Fruit fly (Drosophila melanogaster) whole organism, embryonic: ENCODE results near the gene CG14036.

ENCODE experiments used
- Awh ChIP-seq: fragments of 200-800 bp; sonication (Bioruptor generic); IDR thresholded peaks from 2 replicates; pipeline ENCODE4, ENCODE4 v1.3.6; 2022; ENCODE audit warnings: missing biosample characterization, missing genetic modification characterization
- CG10979 ChIP-seq: fragments of 200-800 bp; sonication (Bioruptor generic); optimal IDR thresholded peaks from 2 replicates; lab custom pipeline; 2018; ENCODE audit warnings: missing biosample characterization, mild to moderate bottlenecking, missing genetic modification characterization, moderate library complexity
- CG12659 ChIP-seq: fragments of 200-800 bp; sonication (Bioruptor generic); optimal IDR thresholded peaks from 3 replicates; lab custom pipeline; 2017; ENCODE audit warnings: mild to moderate bottlenecking, missing biosample characterization, missing genetic modification reagents, missing genetic modification characterization
- CG14710 ChIP-seq: fragments of 200-800 bp; sonication (Bioruptor generic); optimal IDR thresholded peaks from 3 replicates; lab custom pipeline; 2019; ENCODE audit warnings: missing biosample characterization, mild to moderate bottlenecking, missing genetic modification characterization, moderate library complexity
- CG15601 ChIP-seq: fragments of 200-800 bp; sonication (Bioruptor generic); optimal IDR thresholded peaks from 3 replicates; lab custom pipeline; 2019; ENCODE audit warnings: missing biosample characterization, mild to moderate bottlenecking, missing genetic modification characterization, moderate library complexity
- CG17612 ChIP-seq: fragments of 200-800 bp; sonication (Bioruptor generic); IDR thresholded peaks from 2 replicates; pipeline ENCODE4 v1.3.6; 2022; ENCODE audit warnings: missing biosample characterization, missing genetic modification characterization
- CG17912 ChIP-seq: fragments of 200-800 bp; sonication (Bioruptor generic); optimal IDR thresholded peaks from 2 replicates; lab custom pipeline; 2018; ENCODE audit warnings: missing biosample characterization, mild to moderate bottlenecking, missing genetic modification characterization
- CG18599 ChIP-seq: fragments of 200-800 bp; sonication (Bioruptor generic); optimal IDR thresholded peaks from 3 replicates; lab custom pipeline; 2017; ENCODE audit warnings: missing biosample characterization, missing genetic modification characterization, mild to moderate bottlenecking, moderate library complexity, missing genetic modification reagents
- CG31224 ChIP-seq: fragments of 200-800 bp; sonication (Bioruptor generic); IDR thresholded peaks from 2 replicates; pipeline ENCODE4 v1.3.6; 2022; ENCODE audit warnings: missing biosample characterization, missing genetic modification characterization
- CG4328 ChIP-seq: fragments of 200-800 bp; sonication (Bioruptor generic); optimal IDR thresholded peaks from 3 replicates; lab custom pipeline; 2017; ENCODE audit warnings: missing biosample characterization, missing genetic modification reagents, missing genetic modification characterization
- CG4404 ChIP-seq: fragments of 200-800 bp; sonication (Bioruptor generic); IDR thresholded peaks from 2 replicates; pipeline ENCODE4 v1.3.6; 2022; ENCODE audit warnings: missing biosample characterization, missing genetic modification characterization
- CG4730 ChIP-seq: fragments of 200-800 bp; sonication (Bioruptor generic); IDR thresholded peaks from 2 replicates; pipeline ENCODE4 v1.3.6; 2022; ENCODE audit warnings: missing biosample characterization, missing genetic modification characterization
- CG4854 ChIP-seq: fragments of 200-800 bp; sonication (Bioruptor generic); optimal IDR thresholded peaks from 2 replicates; lab custom pipeline; 2016; ENCODE audit warnings: missing biosample characterization, missing genetic modification characterization, inconsistent platforms
- CG7372 ChIP-seq: fragments of 200-800 bp; sonication (Bioruptor generic); IDR thresholded peaks from 2 replicates; pipeline ENCODE4 v1.3.6; 2022; ENCODE audit warnings: missing biosample characterization, missing genetic modification characterization
- CG7556 ChIP-seq: fragments of 200-800 bp; sonication (Bioruptor generic); optimal IDR thresholded peaks from 2 replicates; lab custom pipeline; 2017; ENCODE audit warnings: missing biosample characterization, mild to moderate bottlenecking, missing genetic modification characterization
- CG7963 ChIP-seq: fragments of 200-800 bp; sonication (Bioruptor generic); IDR thresholded peaks from 3 replicates; pipeline ENCODE4 v1.3.6; 2022; ENCODE audit warnings: missing biosample characterization, missing genetic modification characterization; ENCODE audit not compliant: partially characterized antibody
- CG8290 ChIP-seq, 3 experiments: fragments of 200-800 bp; sonication (Bioruptor generic); optimal IDR thresholded peaks; 2 replicates each; lab custom pipeline; 2016 to 2019; ENCODE audit warnings: missing biosample characterization in 3 of 3, missing genetic modification characterization in 3 of 3, mild to moderate bottlenecking in 2 of 3, moderate library complexity in 1 of 3
- CG8765 ChIP-seq: fragments of 200-800 bp; sonication (Bioruptor generic); IDR thresholded peaks from 2 replicates; pipeline ENCODE4 v1.3.6; 2022; ENCODE audit warnings: missing biosample characterization, missing genetic modification characterization
- CG9437 ChIP-seq: fragments of 200-800 bp; sonication (Bioruptor generic); optimal IDR thresholded peaks from 2 replicates; lab custom pipeline; 2018; ENCODE audit warnings: missing biosample characterization, mild to moderate bottlenecking, missing genetic modification characterization
- CHES-1-like ChIP-seq: fragments of 200-800 bp; sonication (Bioruptor generic); optimal IDR thresholded peaks from 2 replicates; lab custom pipeline; 2016; ENCODE audit warnings: missing biosample characterization, missing genetic modification characterization
- CoRest ChIP-seq: fragments of 200-800 bp; sonication (Bioruptor generic); optimal IDR thresholded peaks from 3 replicates; lab custom pipeline; 2018; ENCODE audit warnings: missing biosample characterization, mild to moderate bottlenecking, missing genetic modification characterization, moderate library complexity
- CrebB ChIP-seq: fragments of 200-800 bp; sonication (Bioruptor generic); optimal IDR thresholded peaks from 3 replicates; lab custom pipeline; 2018; ENCODE audit warnings: missing biosample characterization, mild to moderate bottlenecking, missing genetic modification characterization
- ERR ChIP-seq: fragments of 200-800 bp; sonication (Bioruptor generic); optimal IDR thresholded peaks from 2 replicates; lab custom pipeline; 2016; ENCODE audit warnings: missing biosample characterization, missing genetic modification characterization
- Fer3 ChIP-seq: fragments of 200-800 bp; sonication (Bioruptor generic); optimal IDR thresholded peaks from 2 replicates; lab custom pipeline; 2018; ENCODE audit warnings: missing biosample characterization, mild to moderate bottlenecking, missing genetic modification characterization, moderate library complexity
- Gsc ChIP-seq: fragments of 200-800 bp; sonication (Bioruptor generic); IDR thresholded peaks from 2 replicates; pipeline ENCODE4 v1.3.6; 2022; ENCODE audit warnings: missing biosample characterization, missing genetic modification characterization
- Hey ChIP-seq: fragments of 200-800 bp; sonication (Bioruptor generic); optimal IDR thresholded peaks from 3 replicates; lab custom pipeline; 2018; ENCODE audit warnings: missing biosample characterization, mild to moderate bottlenecking, missing genetic modification characterization
- HmgZ ChIP-seq: fragments of 200-800 bp; sonication (Bioruptor generic); optimal IDR thresholded peaks from 2 replicates; lab custom pipeline; 2018; ENCODE audit warnings: missing biosample characterization, mild to moderate bottlenecking, missing genetic modification characterization
- Hr51 ChIP-seq, 2 experiments: fragments of 200-800 bp; sonication (Bioruptor generic); optimal IDR thresholded peaks; 2 replicates in 1 of 2; 3 replicates in 1 of 2; lab custom pipeline; 2016 to 2018; ENCODE audit warnings: missing biosample characterization in 2 of 2, missing genetic modification characterization in 2 of 2, mild to moderate bottlenecking in 1 of 2, moderate library complexity in 1 of 2
- Mad ChIP-seq: fragments of 200-800 bp; sonication (Bioruptor generic); optimal IDR thresholded peaks from 2 replicates; lab custom pipeline; 2016; ENCODE audit warnings: missing biosample characterization, missing genetic modification characterization
- NFAT ChIP-seq: fragments of 200-800 bp; sonication (Bioruptor generic); IDR thresholded peaks from 2 replicates; pipeline ENCODE4 v1.3.6; 2022; ENCODE audit warnings: missing biosample characterization, missing genetic modification characterization
- Oaz ChIP-seq: fragments of 200-800 bp; sonication (Bioruptor generic); IDR thresholded peaks from 2 replicates; pipeline ENCODE4 v1.3.6; 2022; ENCODE audit warnings: missing biosample characterization, missing genetic modification characterization
- PHDP ChIP-seq: fragments of 200-800 bp; sonication (Bioruptor generic); optimal IDR thresholded peaks from 3 replicates; lab custom pipeline; 2018; ENCODE audit warnings: missing biosample characterization, mild to moderate bottlenecking, missing genetic modification characterization, moderate library complexity
- Scr ChIP-seq: fragments of 200-800 bp; sonication (Bioruptor generic); IDR thresholded peaks from 2 replicates; pipeline ENCODE4 v1.3.6; 2022; ENCODE audit warnings: missing biosample characterization, missing genetic modification characterization; ENCODE audit not compliant: partially characterized antibody
- Stat92E ChIP-seq, 3 experiments: fragments of >200 bp in 2 of 3; fragments of 200-800 bp in 1 of 3; sonication (Bioruptor generic) in 1 of 3; optimal IDR thresholded peaks; 2 replicates each; lab custom pipeline; 2017 to 2019; ENCODE audit warnings: missing biosample characterization in 3 of 3, missing genetic modification characterization in 3 of 3, mild to moderate bottlenecking in 1 of 3, moderate library complexity in 1 of 3
- ase ChIP-seq: fragments of 200-800 bp; sonication (Bioruptor generic); IDR thresholded peaks from 3 replicates; pipeline ENCODE4 v1.3.6; 2022; ENCODE audit warnings: missing biosample characterization, missing genetic modification characterization
- bbx ChIP-seq: fragments of 200-800 bp; sonication (Bioruptor generic); IDR thresholded peaks from 2 replicates; pipeline ENCODE4 v1.3.6; 2022; ENCODE audit warnings: missing biosample characterization, missing genetic modification characterization; ENCODE audit not compliant: partially characterized antibody
- cas ChIP-seq: fragments of 200-800 bp; sonication (Bioruptor generic); IDR thresholded peaks from 2 replicates; pipeline ENCODE4 v1.3.6; 2022; ENCODE audit warnings: missing biosample characterization, missing genetic modification characterization
- fd96Cb ChIP-seq: fragments of 200-800 bp; sonication (Bioruptor generic); optimal IDR thresholded peaks from 2 replicates; lab custom pipeline; 2018; ENCODE audit warnings: missing biosample characterization, mild to moderate bottlenecking, missing genetic modification characterization, moderate library complexity
- gt ChIP-seq: fragments of 200-800 bp; sonication (Bioruptor generic); IDR thresholded peaks from 2 replicates; pipeline ENCODE4 v1.3.6; 2022; ENCODE audit warnings: missing biosample characterization, missing genetic modification characterization
- hbn ChIP-seq: fragments of 200-800 bp; sonication (Bioruptor generic); IDR thresholded peaks from 2 replicates; pipeline ENCODE4 v1.3.6; 2022; ENCODE audit warnings: missing biosample characterization, missing genetic modification characterization; ENCODE audit not compliant: partially characterized antibody
- jigr1 ChIP-seq: fragments of 200-800 bp; sonication (Bioruptor generic); IDR thresholded peaks from 3 replicates; pipeline ENCODE4 v1.3.6; 2022; ENCODE audit warnings: missing biosample characterization, missing genetic modification characterization
- klu ChIP-seq: fragments of 200-800 bp; sonication (Bioruptor generic); IDR thresholded peaks from 2 replicates; pipeline ENCODE4 v1.3.6; 2022; ENCODE audit warnings: missing biosample characterization, missing genetic modification characterization
- kni ChIP-seq: fragments of 200-800 bp; sonication (Bioruptor generic); optimal IDR thresholded peaks from 3 replicates; lab custom pipeline; 2017; ENCODE audit warnings: mild to moderate bottlenecking, missing biosample characterization, missing genetic modification reagents, missing genetic modification characterization
- lilli ChIP-seq: fragments of 200-800 bp; sonication (Bioruptor generic); optimal IDR thresholded peaks from 3 replicates; lab custom pipeline; 2016; ENCODE audit warnings: missing biosample characterization, missing genetic modification characterization
- shn ChIP-seq: fragments of 200-800 bp; sonication (Bioruptor generic); optimal IDR thresholded peaks from 3 replicates; lab custom pipeline; 2016; ENCODE audit warnings: missing biosample characterization, missing genetic modification characterization
- stc ChIP-seq: fragments of 200-800 bp; sonication (Bioruptor generic); IDR thresholded peaks from 2 replicates; pipeline ENCODE4 v1.3.6; 2022; ENCODE audit warnings: missing biosample characterization, missing genetic modification characterization
- tgo ChIP-seq: fragments of 200-800 bp; sonication (Bioruptor generic); IDR thresholded peaks from 3 replicates; pipeline ENCODE4 v1.3.6; 2022; ENCODE audit warnings: missing biosample characterization, missing genetic modification characterization
- tio ChIP-seq: fragments of 200-800 bp; sonication (Bioruptor generic); optimal IDR thresholded peaks from 2 replicates; lab custom pipeline; 2017; ENCODE audit warnings: missing biosample characterization, missing genetic modification characterization, inconsistent platforms
- zfh1 ChIP-seq: fragments of 200-800 bp; sonication (Bioruptor generic); IDR thresholded peaks from 3 replicates; pipeline ENCODE4 v1.3.6; 2022; ENCODE audit warnings: missing biosample characterization, missing genetic modification characterization

CG14036 gene

dm6 chr2L:5086905-5087522 is 32.2 kb upstream of the CG14036 start (continued):
- TF ChIP-seq CG12659 (GFP tag; lab: Kevin White, UChicago) = peak; percentile 77
- peak; percentile 66 for TF ChIP-seq CrebB
- TF ChIP-seq hbn (GFP tag; lab: Robert Waterston, UW) = no peak
- no peak for TF ChIP-seq Stat92E (GFP tag; optimal IDR thresholded peaks at IDR 0.05; lab: Kevin White, UChicago)
- TF ChIP-seq CG14710 (tag; lab: Kevin White, UChicago) = peak; percentile 72
- TF ChIP-seq Hr51 (GFP tag; optimal IDR thresholded peaks at IDR 0.05; lab: Kevin White, UChicago) = peak; percentile 51 to 89
- peak; percentile 69 for TF ChIP-seq stc
- peak; percentile 68 for TF ChIP-seq Mad (GFP tag; lab: Kevin White, UChicago)
- peak; percentile 40 for TF ChIP-seq CG8290 (GFP tag; optimal IDR thresholded peaks at IDR 0.05; lab: Kevin White, UChicago)
- TF ChIP-seq CG8290 (tag; optimal IDR thresholded peaks at IDR 0.05; lab: Kevin White, UChicago) = peak in 1 of 2 experiments; percentile 50
- TF ChIP-seq CG7556 (GFP tag; lab: Kevin White, UChicago) = peak; percentile 90
- peak; percentile 39 for TF ChIP-seq CHES-1-like
- TF ChIP-seq CG15601 (tag; lab: Kevin White, UChicago) = peak; percentile 77
- peak; percentile 78 for TF ChIP-seq lilli (GFP tag; lab: Kevin White, UChicago)
- peak; percentile 83 for TF ChIP-seq CoRest (tag; lab: Kevin White, UChicago)
- no peak for TF ChIP-seq cas (GFP tag; lab: Robert Waterston, UW)
- peak; percentile 79 for TF ChIP-seq CG10979 (tag; lab: Kevin White, UChicago)
- 0 out of 2 replicates have a peak, but pooled peaks have one; percentile 46 for TF ChIP-seq CG7372
- TF ChIP-seq fd96Cb = peak; percentile 81
- TF ChIP-seq kni (GFP tag; lab: Kevin White, UChicago) = no peak
- no peak for TF ChIP-seq CG7963 (GFP tag; lab: Robert Waterston, UW)
- no peak for TF ChIP-seq gt (GFP tag; lab: Robert Waterston, UW)
- TF ChIP-seq tio (GFP tag; lab: Kevin White, UChicago) = peak; percentile 87
- no peak for TF ChIP-seq CG4404 (GFP tag; lab: Robert Waterston, UW)
- no peak for TF ChIP-seq Hey (tag; lab: Kevin White, UChicago)
- 0 out of 3 replicates have a peak, but pooled peaks have one; percentile 41 for TF ChIP-seq ase (GFP tag; lab: Robert Waterston, UW)
- no peak for TF ChIP-seq NFAT
- no peak for TF ChIP-seq Oaz
- no peak for TF ChIP-seq bbx (GFP tag; lab: Robert Waterston, UW)
- TF ChIP-seq CG17912 (GFP tag; lab: Kevin White, UChicago) = no peak
- TF ChIP-seq HmgZ = peak; percentile 66
- no peak for TF ChIP-seq jigr1 (GFP tag; lab: Robert Waterston, UW)
- TF ChIP-seq Awh (GFP tag; lab: Robert Waterston, UW) = peak; percentile 65; the same call in 1 of the 2 replicates
- peak; percentile 47; the same call in 1 of the 3 replicates for TF ChIP-seq zfh1 (GFP tag; lab: Robert Waterston, UW)
- TF ChIP-seq Scr = no peak
- peak; percentile 52 for TF ChIP-seq CG4328 (GFP tag; lab: Kevin White, UChicago)
- peak; percentile 71 for TF ChIP-seq Fer3
- peak; percentile 68 for TF ChIP-seq CG4854 (GFP tag; lab: Kevin White, UChicago)
- no peak for TF ChIP-seq CG17612 (GFP tag; lab: Robert Waterston, UW)
- peak; percentile 51 for TF ChIP-seq shn (GFP tag; lab: Kevin White, UChicago)
- peak; percentile 76 for TF ChIP-seq CG9437 (GFP tag; lab: Kevin White, UChicago)
- TF ChIP-seq klu = no peak
- TF ChIP-seq CG8765 (GFP tag; lab: Robert Waterston, UW) = no peak
- TF ChIP-seq PHDP (tag; lab: Kevin White, UChicago) = peak; percentile 85
- peak; percentile 89 for TF ChIP-seq CG18599 (GFP tag; lab: Kevin White, UChicago)
- TF ChIP-seq tgo = peak; percentile 39; the same call in 1 of the 3 replicates
- TF ChIP-seq Gsc (GFP tag; lab: Robert Waterston, UW) = no peak
- TF ChIP-seq CG31224 (GFP tag; lab: Robert Waterston, UW) = no peak
- TF ChIP-seq CG4730 (GFP tag; lab: Robert Waterston, UW) = no peak
- TF ChIP-seq ERR = peak; percentile 34
